Worm (Caenorhabditis elegans): ENCODE data around the gene F53B1.8.

DNA sequence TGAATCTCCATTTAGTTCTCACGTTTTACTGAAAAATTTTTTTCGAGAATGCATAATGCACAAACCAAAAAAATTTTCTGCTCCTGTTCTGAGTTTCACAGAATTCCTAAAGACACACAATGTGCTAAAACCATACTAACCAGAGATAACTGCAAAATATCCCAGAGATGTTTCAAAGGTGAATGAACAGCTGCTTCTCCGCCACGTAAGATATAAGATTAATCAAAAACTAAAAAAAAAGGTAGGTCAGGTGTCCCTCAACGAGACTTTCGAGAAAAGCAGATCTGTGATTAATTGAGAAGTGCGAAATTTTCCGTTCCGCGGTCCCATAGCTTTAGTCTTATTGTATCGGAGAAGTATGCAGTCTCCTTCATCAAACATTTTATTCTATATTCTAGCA is 34.7 kb upstream of the F53B1.8 start, which contains the start of gene F48B9.3:
- TF ChIP-seq snpc-4 (tag; optimal IDR thresholded peaks at IDR 0.05) = no peak
- TF ChIP-seq ceh-9 (tag; optimal IDR thresholded peaks at IDR 0.05) = no peak
- TF ChIP-seq zag-1 (tag; optimal IDR thresholded peaks at IDR 0.05) = no peak
- no peak for TF ChIP-seq nhr-28 (tag; optimal IDR thresholded peaks at IDR 0.05)
- TF ChIP-seq nhr-25 (tag; optimal IDR thresholded peaks at IDR 0.05) = no peak
- TF ChIP-seq nhr-67 (tag; optimal IDR thresholded peaks at IDR 0.05) = no peak
- TF ChIP-seq nhr-77 (tag; optimal IDR thresholded peaks at IDR 0.05) = no peak
- TF ChIP-seq tbx-2 (tag; optimal IDR thresholded peaks at IDR 0.05) = no peak
- TF ChIP-seq aly-2 (tag; optimal IDR thresholded peaks at IDR 0.05) = no peak
- TF ChIP-seq nhr-237 (tag; optimal IDR thresholded peaks at IDR 0.05) = no peak

Data from whole organism, L3 larva.